Fruit fly (Drosophila melanogaster) whole organism, embryonic: ENCODE results near the gene Eato.

Experiments used
- Abd-B ChIP-seq: fragments of 200-800 bp; sonication (Bioruptor generic); optimal IDR thresholded peaks from 2 replicates; lab custom pipeline; 2018; ENCODE audit warnings: missing biosample characterization, mild to moderate bottlenecking, missing genetic modification characterization, moderate library complexity
- BEAF-32 ChIP-seq: fragments of 200-800 bp; sonication (Bioruptor generic); optimal IDR thresholded peaks from 3 replicates; lab custom pipeline; 2017; ENCODE audit warnings: missing biosample characterization, missing genetic modification characterization, mild to moderate bottlenecking, moderate library complexity, missing genetic modification reagents
- CG1024 ChIP-seq: fragments of 200-800 bp; sonication (Bioruptor generic); IDR thresholded peaks from 2 replicates; pipeline ENCODE4 v1.3.6; 2022; ENCODE audit warnings: missing biosample characterization, missing genetic modification characterization
- CG10543 ChIP-seq: fragments of 200-800 bp; sonication (Bioruptor generic); optimal IDR thresholded peaks from 3 replicates; lab custom pipeline; 2017; ENCODE audit warnings: missing biosample characterization, mild to moderate bottlenecking, missing genetic modification characterization, moderate library complexity
- CG11085 ChIP-seq: fragments of 200-800 bp; sonication (Bioruptor generic); IDR thresholded peaks from 2 replicates; pipeline ENCODE4 v1.3.6; 2022; ENCODE audit warnings: missing biosample characterization, missing genetic modification characterization
- CG11696 ChIP-seq: fragments of 200-800 bp; sonication (Bioruptor generic); IDR thresholded peaks from 2 replicates; pipeline ENCODE4 v1.3.6; 2022; ENCODE audit warnings: missing biosample characterization, missing genetic modification characterization
- CG12155 ChIP-seq: fragments of 200-800 bp; sonication (Bioruptor generic); optimal IDR thresholded peaks from 3 replicates; lab custom pipeline; 2016; ENCODE audit warnings: missing biosample characterization, missing genetic modification characterization
- CG12659 ChIP-seq: fragments of 200-800 bp; sonication (Bioruptor generic); optimal IDR thresholded peaks from 3 replicates; lab custom pipeline; 2017; ENCODE audit warnings: mild to moderate bottlenecking, missing biosample characterization, missing genetic modification reagents, missing genetic modification characterization
- CG12942 ChIP-seq: fragments of 200-800 bp; sonication (Bioruptor generic); optimal IDR thresholded peaks from 3 replicates; lab custom pipeline; 2016; ENCODE audit warnings: missing biosample characterization, missing genetic modification characterization
- CG13123 ChIP-seq: fragments of 200-800 bp; sonication (Bioruptor generic); optimal IDR thresholded peaks from 2 replicates; lab custom pipeline; 2016; ENCODE audit warnings: missing biosample characterization, missing genetic modification characterization
- CG14014 ChIP-seq: fragments of 200-800 bp; sonication (Bioruptor generic); IDR thresholded peaks from 2 replicates; pipeline ENCODE4 v1.3.6; 2022; ENCODE audit warnings: missing biosample characterization, missing genetic modification characterization
- CG14050 ChIP-seq: fragments of 200-800 bp; sonication (Bioruptor generic); IDR thresholded peaks from 3 replicates; pipeline ENCODE4 v1.3.6; 2022; ENCODE audit warnings: missing biosample characterization, missing genetic modification characterization
- CG15073 ChIP-seq: fragments of 200-800 bp; sonication (Bioruptor generic); optimal IDR thresholded peaks from 2 replicates; lab custom pipeline; 2016; ENCODE audit warnings: missing biosample characterization, missing genetic modification characterization
- CG1529 ChIP-seq: fragments of 200-800 bp; sonication (Bioruptor generic); optimal IDR thresholded peaks from 3 replicates; lab custom pipeline; 2018; ENCODE audit warnings: missing biosample characterization, missing genetic modification characterization
- CG15514 ChIP-seq: fragments of 200-800 bp; sonication (Bioruptor generic); optimal IDR thresholded peaks from 3 replicates; lab custom pipeline; 2017; ENCODE audit warnings: missing biosample characterization, missing genetic modification characterization, mild to moderate bottlenecking, moderate library complexity, missing genetic modification reagents
- CG17186 ChIP-seq: fragments of 200-800 bp; sonication (Bioruptor generic); optimal IDR thresholded peaks from 3 replicates; lab custom pipeline; 2017; ENCODE audit warnings: missing biosample characterization, missing genetic modification reagents, missing genetic modification characterization
- CG17359 ChIP-seq: fragments of 200-800 bp; sonication (Bioruptor generic); optimal IDR thresholded peaks from 3 replicates; lab custom pipeline; 2018; ENCODE audit warnings: missing biosample characterization, mild to moderate bottlenecking, missing genetic modification characterization, moderate library complexity
- CG17829 ChIP-seq: fragments of 200-800 bp; optimal IDR thresholded peaks from 2 replicates; lab custom pipeline; 2019; ENCODE audit warnings: missing biosample characterization, mild to moderate bottlenecking, missing genetic modification characterization, moderate library complexity
- CG18262 ChIP-seq: fragments of 200-800 bp; optimal IDR thresholded peaks from 3 replicates; lab custom pipeline; 2019; ENCODE audit warnings: missing biosample characterization, mild to moderate bottlenecking, missing genetic modification characterization, moderate library complexity
- CG2116 ChIP-seq: fragments of 200-800 bp; sonication (Bioruptor generic); optimal IDR thresholded peaks from 3 replicates; lab custom pipeline; 2018; ENCODE audit warnings: missing biosample characterization, mild to moderate bottlenecking, missing genetic modification characterization
- CG32767 ChIP-seq: fragments of 200-800 bp; sonication (Bioruptor generic); IDR thresholded peaks from 2 replicates; pipeline ENCODE4 v1.3.6; 2022; ENCODE audit warnings: missing biosample characterization, missing genetic modification characterization
- CG34224 ChIP-seq: fragments of 200-800 bp; sonication (Bioruptor generic); IDR thresholded peaks from 3 replicates; pipeline ENCODE4 v1.3.6; 2022; ENCODE audit warnings: missing biosample characterization, missing genetic modification characterization; ENCODE audit not compliant: partially characterized antibody
- CG3995 ChIP-seq: fragments of 200-800 bp; sonication (Bioruptor generic); optimal IDR thresholded peaks from 3 replicates; lab custom pipeline; 2016; ENCODE audit warnings: missing biosample characterization, missing genetic modification characterization
- CG4617 ChIP-seq: fragments of 200-800 bp; sonication (Bioruptor generic); optimal IDR thresholded peaks from 3 replicates; lab custom pipeline; 2016; ENCODE audit warnings: missing biosample characterization, missing genetic modification characterization, borderline replicate concordance
- CG9215 ChIP-seq: fragments of 200-800 bp; sonication (Bioruptor generic); IDR thresholded peaks from 2 replicates; pipeline ENCODE4 v1.3.6; 2022; ENCODE audit warnings: missing biosample characterization, missing genetic modification characterization
- CG9797 ChIP-seq: fragments of 200-800 bp; sonication (Bioruptor generic); optimal IDR thresholded peaks from 3 replicates; lab custom pipeline; 2018; ENCODE audit warnings: missing biosample characterization, mild to moderate bottlenecking, missing genetic modification characterization
- Chrac-16 ChIP-seq: fragments of 200-800 bp; sonication (Bioruptor generic); optimal IDR thresholded peaks from 3 replicates; lab custom pipeline; 2016; ENCODE audit warnings: missing biosample characterization, missing genetic modification characterization
- Dbx ChIP-seq: fragments of 200-800 bp; sonication (Bioruptor generic); IDR thresholded peaks from 3 replicates; pipeline ENCODE4 v1.3.6; 2022; ENCODE audit warnings: missing biosample characterization, missing genetic modification characterization
- Dll ChIP-seq: fragments of 200-800 bp; sonication (Bioruptor generic); IDR thresholded peaks from 4 replicates; pipeline ENCODE4 v1.3.6; 2022; ENCODE audit warnings: missing biosample characterization, missing genetic modification characterization; ENCODE audit not compliant: partially characterized antibody
- Dref ChIP-seq: fragments of 200-800 bp; sonication (Bioruptor generic); IDR thresholded peaks from 2 replicates; pipeline ENCODE4 v1.3.6; 2022; ENCODE audit warnings: missing biosample characterization, missing genetic modification characterization
- E2f2 ChIP-seq: fragments of 200-800 bp; sonication (Bioruptor generic); IDR thresholded peaks from 2 replicates; pipeline ENCODE4 v1.3.6; 2022; ENCODE audit warnings: missing biosample characterization, missing genetic modification characterization
- Ets97D ChIP-seq: fragments of 200-800 bp; sonication (Bioruptor generic); optimal IDR thresholded peaks from 3 replicates; lab custom pipeline; 2016; ENCODE audit warnings: missing biosample characterization, missing genetic modification characterization
- Gug ChIP-seq: fragments of 200-800 bp; sonication (Bioruptor generic); IDR thresholded peaks from 4 replicates; pipeline ENCODE4 v1.3.6; 2022; ENCODE audit warnings: missing biosample characterization, missing genetic modification characterization
- Hand ChIP-seq: fragments of 200-800 bp; sonication (Bioruptor generic); optimal IDR thresholded peaks from 2 replicates; lab custom pipeline; 2017; ENCODE audit warnings: mild to moderate bottlenecking, missing biosample characterization, missing genetic modification reagents, missing genetic modification characterization
- HmgZ ChIP-seq: fragments of 200-800 bp; sonication (Bioruptor generic); optimal IDR thresholded peaks from 2 replicates; lab custom pipeline; 2018; ENCODE audit warnings: missing biosample characterization, mild to moderate bottlenecking, missing genetic modification characterization
- Lim3 ChIP-seq: fragments of 200-800 bp; sonication (Bioruptor generic); IDR thresholded peaks from 2 replicates; pipeline ENCODE4 v1.3.6; 2022; ENCODE audit warnings: missing biosample characterization, missing genetic modification characterization
- MESR4 ChIP-seq: fragments of 200-800 bp; sonication (Bioruptor generic); optimal IDR thresholded peaks from 2 replicates; lab custom pipeline; 2018; ENCODE audit warnings: missing biosample characterization, mild to moderate bottlenecking, missing genetic modification characterization, moderate library complexity
- Myb ChIP-seq: fragments of 200-800 bp; sonication (Bioruptor generic); optimal IDR thresholded peaks from 2 replicates; lab custom pipeline; 2016; ENCODE audit warnings: missing biosample characterization, missing genetic modification characterization
- NK7.1 ChIP-seq: fragments of 200-800 bp; sonication (Bioruptor generic); optimal IDR thresholded peaks from 3 replicates; lab custom pipeline; 2016; ENCODE audit warnings: missing biosample characterization, missing genetic modification characterization
- YL-1 ChIP-seq: fragments of 200-800 bp; sonication (Bioruptor generic); optimal IDR thresholded peaks from 3 replicates; lab custom pipeline; 2017; ENCODE audit warnings: missing biosample characterization, mild to moderate bottlenecking, missing genetic modification characterization
- amos ChIP-seq: fragments of 200-800 bp; sonication (Bioruptor generic); IDR thresholded peaks from 2 replicates; pipeline ENCODE4 v1.3.6; 2022; ENCODE audit warnings: missing biosample characterization, missing genetic modification characterization; ENCODE audit not compliant: partially characterized antibody
- dysf ChIP-seq: fragments of 200-800 bp; sonication (Bioruptor generic); IDR thresholded peaks from 3 replicates; pipeline ENCODE4 v1.3.6; 2022; ENCODE audit warnings: missing biosample characterization, missing genetic modification characterization
- gce ChIP-seq: fragments of 200-800 bp; sonication (Bioruptor generic); IDR thresholded peaks from 3 replicates; pipeline ENCODE4 v1.3.6; 2022; ENCODE audit warnings: missing biosample characterization, missing genetic modification characterization
- gfzf ChIP-seq: fragments of 200-800 bp; sonication (Bioruptor generic); optimal IDR thresholded peaks from 2 replicates; lab custom pipeline; 2016; ENCODE audit warnings: missing biosample characterization, mild to moderate bottlenecking, missing genetic modification characterization, moderate library complexity
- jing ChIP-seq: fragments of 200-800 bp; sonication (Bioruptor generic); optimal IDR thresholded peaks from 2 replicates; lab custom pipeline; 2018; ENCODE audit warnings: missing biosample characterization, mild to moderate bottlenecking, missing genetic modification characterization
- knrl ChIP-seq: fragments of 200-800 bp; sonication (Bioruptor generic); IDR thresholded peaks from 3 replicates; pipeline ENCODE4 v1.3.6; 2022; ENCODE audit warnings: missing biosample characterization, missing genetic modification characterization; ENCODE audit not compliant: partially characterized antibody
- ranshi ChIP-seq: fragments of 200-800 bp; sonication (Bioruptor generic); IDR thresholded peaks from 2 replicates; pipeline ENCODE4 v1.3.6; 2022; ENCODE audit warnings: missing biosample characterization, missing genetic modification characterization
- row ChIP-seq: fragments of 200-800 bp; sonication (Bioruptor generic); IDR thresholded peaks from 3 replicates; pipeline ENCODE4 v1.3.6; 2022; ENCODE audit warnings: missing biosample characterization, missing genetic modification characterization
- sqz ChIP-seq: fragments of 200-800 bp; sonication (Bioruptor generic); optimal IDR thresholded peaks from 3 replicates; lab custom pipeline; 2018; ENCODE audit warnings: missing biosample characterization, mild to moderate bottlenecking, missing genetic modification characterization
- trem ChIP-seq: fragments of 200-800 bp; optimal IDR thresholded peaks from 3 replicates; lab custom pipeline; 2019; ENCODE audit warnings: missing biosample characterization, mild to moderate bottlenecking, missing genetic modification characterization, moderate library complexity

Gene Eato

dm6 chr2L:13813604-13814178, 29.8 kb downstream of the Eato start, which contains the start of gene Sos (continued):
- peak; percentile 94 for TF ChIP-seq YL-1
- peak; percentile 41; the same call in 2 of the 3 replicates for TF ChIP-seq row
- TF ChIP-seq Dbx (GFP tag; lab: Robert Waterston, UW), result no peak
- no peak for TF ChIP-seq Hand (GFP tag; lab: Kevin White, UChicago)
- peak; percentile 88 for TF ChIP-seq MESR4 (GFP tag; lab: Kevin White, UChicago)
- no peak for TF ChIP-seq Gug (GFP tag; lab: Robert Waterston, UW)
- TF ChIP-seq Dll (GFP tag; lab: Robert Waterston, UW), result 0 out of 4 replicates have a peak, but pooled peaks have one; percentile 12
- no peak for TF ChIP-seq CG15073 (GFP tag; lab: Kevin White, UChicago)
- TF ChIP-seq CG11696, result no peak
- no peak for TF ChIP-seq CG12942 (GFP tag; lab: Kevin White, UChicago)
- no peak for TF ChIP-seq sqz (GFP tag; lab: Kevin White, UChicago)
- TF ChIP-seq CG17359 (tag; lab: Kevin White, UChicago), result no peak
- peak; percentile 37 for TF ChIP-seq CG12155 (GFP tag; lab: Kevin White, UChicago)
- no peak for TF ChIP-seq gce (GFP tag; lab: Robert Waterston, UW)
- peak; percentile 84 for TF ChIP-seq CG12659 (GFP tag; lab: Kevin White, UChicago)
- TF ChIP-seq CG10543 (GFP tag; lab: Kevin White, UChicago), result no peak
- TF ChIP-seq CG15514 (GFP tag; lab: Kevin White, UChicago), result peak; percentile 61
- TF ChIP-seq trem, result peak; percentile 73
- 0 out of 2 replicates have a peak, but pooled peaks have one; percentile 14 for TF ChIP-seq CG32767 (GFP tag; lab: Robert Waterston, UW)
- TF ChIP-seq CG17186, result peak; percentile 9
- TF ChIP-seq dysf (GFP tag; lab: Robert Waterston, UW), result no peak
- TF ChIP-seq CG3995, result no peak
- peak; percentile 56 for TF ChIP-seq BEAF-32 (GFP tag; lab: Kevin White, UChicago)
- TF ChIP-seq NK7.1, result no peak
- TF ChIP-seq CG13123 (GFP tag; lab: Kevin White, UChicago), result no peak
- TF ChIP-seq Lim3 (GFP tag; lab: Robert Waterston, UW), result no peak
- TF ChIP-seq E2f2 (GFP tag; lab: Robert Waterston, UW), result peak; percentile 92
- peak; percentile 38 for TF ChIP-seq CG2116
- no peak for TF ChIP-seq CG1529 (GFP tag; lab: Kevin White, UChicago)
- TF ChIP-seq CG11085, result no peak
- TF ChIP-seq jing, result no peak
- TF ChIP-seq Myb (GFP tag; lab: Kevin White, UChicago), result peak; percentile 95
- peak; percentile 45 for TF ChIP-seq Ets97D
- peak; percentile 94 for TF ChIP-seq gfzf (GFP tag; lab: Kevin White, UChicago)
- TF ChIP-seq CG14014, result no peak
- peak; percentile 95 for TF ChIP-seq CG9797 (GFP tag; lab: Kevin White, UChicago)
- TF ChIP-seq Abd-B (GFP tag; lab: Kevin White, UChicago), result peak; percentile 10
- no peak for TF ChIP-seq CG9215
- peak; percentile 57 for TF ChIP-seq HmgZ (tag; lab: Kevin White, UChicago)
- TF ChIP-seq knrl (GFP tag; lab: Robert Waterston, UW), result peak; percentile 22; the same call in 1 of the 3 replicates
- TF ChIP-seq CG1024 (GFP tag; lab: Robert Waterston, UW), result no peak
- peak; percentile 17; the same call in 1 of the 2 replicates for TF ChIP-seq amos (GFP tag; lab: Robert Waterston, UW)
- TF ChIP-seq Chrac-16 (GFP tag; lab: Kevin White, UChicago), result no peak
- TF ChIP-seq CG34224 (GFP tag; lab: Robert Waterston, UW), result 0 out of 3 replicates have a peak, but pooled peaks have one; percentile 30
- no peak for TF ChIP-seq CG18262 (tag; lab: Kevin White, UChicago)
- peak; percentile 47 for TF ChIP-seq CG17829
- no peak for TF ChIP-seq ranshi (GFP tag; lab: Robert Waterston, UW)
- peak; percentile 82 for TF ChIP-seq CG4617 (GFP tag; lab: Kevin White, UChicago)
- peak; percentile 54 for TF ChIP-seq Dref (GFP tag; lab: Robert Waterston, UW)
- TF ChIP-seq CG14050 (GFP tag; lab: Robert Waterston, UW), result no peak
